Fruit fly (Drosophila melanogaster) whole organism, embryonic: ENCODE measurements around the gene CkIIalpha-i3.
A peak's percentile ranks its signal among the peaks of the same experiment; 100 is the strongest.

Source experiments
- Aef1 ChIP-seq: fragments of 200-800 bp; sonication (Bioruptor generic); IDR thresholded peaks from 3 replicates; pipeline ENCODE4 v1.3.6; 2022; ENCODE audit warnings: missing biosample characterization, missing genetic modification characterization
- C15 ChIP-seq: fragments of 200-800 bp; sonication (Bioruptor generic); IDR thresholded peaks from 3 replicates; pipeline ENCODE4 v1.3.6; 2022; ENCODE audit warnings: missing biosample characterization, missing genetic modification characterization
- CG10543 ChIP-seq: fragments of 200-800 bp; sonication (Bioruptor generic); optimal IDR thresholded peaks from 3 replicates; lab custom pipeline; 2017; ENCODE audit warnings: missing biosample characterization, mild to moderate bottlenecking, missing genetic modification characterization, moderate library complexity
- CG11456 ChIP-seq: fragments of 200-800 bp; sonication (Bioruptor generic); IDR thresholded peaks from 3 replicates; pipeline ENCODE4 v1.3.6; 2022; ENCODE audit warnings: missing biosample characterization, missing genetic modification characterization
- CG11696 ChIP-seq: fragments of 200-800 bp; sonication (Bioruptor generic); IDR thresholded peaks from 2 replicates; pipeline ENCODE4 v1.3.6; 2022; ENCODE audit warnings: missing biosample characterization, missing genetic modification characterization
- CG12769 ChIP-seq: fragments of 200-800 bp; sonication (Bioruptor generic); optimal IDR thresholded peaks from 2 replicates; lab custom pipeline; 2019; ENCODE audit warnings: missing biosample characterization, mild to moderate bottlenecking, missing genetic modification characterization, moderate library complexity
- CG13894 ChIP-seq: fragments of 200-800 bp; sonication (Bioruptor generic); optimal IDR thresholded peaks from 3 replicates; lab custom pipeline; 2018; ENCODE audit warnings: missing biosample characterization, mild to moderate bottlenecking, missing genetic modification characterization, moderate library complexity
- CG14050 ChIP-seq: fragments of 200-800 bp; sonication (Bioruptor generic); IDR thresholded peaks from 3 replicates; pipeline ENCODE4 v1.3.6; 2022; ENCODE audit warnings: missing biosample characterization, missing genetic modification characterization
- CG17385 ChIP-seq: fragments of 200-800 bp; sonication (Bioruptor generic); optimal IDR thresholded peaks from 3 replicates; lab custom pipeline; 2018; ENCODE audit warnings: missing biosample characterization, mild to moderate bottlenecking, missing genetic modification characterization
- CG17912 ChIP-seq: fragments of 200-800 bp; sonication (Bioruptor generic); optimal IDR thresholded peaks from 2 replicates; lab custom pipeline; 2018; ENCODE audit warnings: missing biosample characterization, mild to moderate bottlenecking, missing genetic modification characterization
- CG2120 ChIP-seq: fragments of 200-800 bp; sonication (Bioruptor generic); optimal IDR thresholded peaks from 3 replicates; lab custom pipeline; 2016; ENCODE audit warnings: missing biosample characterization, missing genetic modification characterization
- CG33213 ChIP-seq: fragments of 200-800 bp; sonication (Bioruptor generic); optimal IDR thresholded peaks from 3 replicates; lab custom pipeline; 2016; ENCODE audit warnings: missing biosample characterization, missing genetic modification characterization
- CG34376 ChIP-seq: fragments of 200-800 bp; sonication (Bioruptor generic); optimal IDR thresholded peaks from 2 replicates; lab custom pipeline; 2018; ENCODE audit warnings: missing biosample characterization, mild to moderate bottlenecking, missing genetic modification characterization
- CG3995 ChIP-seq: fragments of 200-800 bp; sonication (Bioruptor generic); optimal IDR thresholded peaks from 3 replicates; lab custom pipeline; 2016; ENCODE audit warnings: missing biosample characterization, missing genetic modification characterization
- CG4730 ChIP-seq: fragments of 200-800 bp; sonication (Bioruptor generic); IDR thresholded peaks from 2 replicates; pipeline ENCODE4 v1.3.6; 2022; ENCODE audit warnings: missing biosample characterization, missing genetic modification characterization
- CG6175 ChIP-seq: fragments of 200-800 bp; sonication (Bioruptor generic); IDR thresholded peaks from 3 replicates; pipeline ENCODE4 v1.3.6; 2022; ENCODE audit warnings: missing biosample characterization, missing genetic modification characterization
- CG6683 ChIP-seq: fragments of 200-800 bp; sonication (Bioruptor generic); optimal IDR thresholded peaks from 2 replicates; lab custom pipeline; 2017; ENCODE audit warnings: missing biosample characterization, mild to moderate bottlenecking, missing genetic modification characterization, missing genetic modification reagents
- CG8388 ChIP-seq: fragments of 200-800 bp; sonication (Bioruptor generic); optimal IDR thresholded peaks from 2 replicates; lab custom pipeline; 2019; ENCODE audit warnings: missing biosample characterization, mild to moderate bottlenecking, missing genetic modification characterization, moderate library complexity
- CG9932 ChIP-seq: fragments of 200-800 bp; sonication (Bioruptor generic); IDR thresholded peaks from 2 replicates; pipeline ENCODE4 v1.3.6; 2022; ENCODE audit warnings: missing biosample characterization, missing genetic modification characterization
- CTCF ChIP-seq: fragments of 200-800 bp; sonication (Bioruptor generic); optimal IDR thresholded peaks from 2 replicates; lab custom pipeline; 2017; ENCODE audit warnings: missing biosample characterization, mild to moderate bottlenecking, missing genetic modification characterization, moderate library complexity
- D19B ChIP-seq: fragments of 200-800 bp; sonication (Bioruptor generic); optimal IDR thresholded peaks from 2 replicates; lab custom pipeline; 2017; ENCODE audit warnings: missing biosample characterization, mild to moderate bottlenecking, missing genetic modification characterization
- Dip3 ChIP-seq: fragments of 200-800 bp; sonication (Bioruptor generic); optimal IDR thresholded peaks from 3 replicates; lab custom pipeline; 2016; ENCODE audit warnings: missing biosample characterization, missing genetic modification characterization
- Dll ChIP-seq: fragments of 200-800 bp; sonication (Bioruptor generic); IDR thresholded peaks from 4 replicates; pipeline ENCODE4 v1.3.6; 2022; ENCODE audit warnings: missing biosample characterization, missing genetic modification characterization; ENCODE audit not compliant: partially characterized antibody
- Doc2 ChIP-seq: fragments of 200-800 bp; sonication (Bioruptor generic); IDR thresholded peaks from 2 replicates; pipeline ENCODE4 v1.3.6; 2022; ENCODE audit warnings: missing biosample characterization, missing genetic modification characterization
- E2f2 ChIP-seq: fragments of 200-800 bp; sonication (Bioruptor generic); IDR thresholded peaks from 2 replicates; pipeline ENCODE4 v1.3.6; 2022; ENCODE audit warnings: missing biosample characterization, missing genetic modification characterization
- ERR ChIP-seq: fragments of 200-800 bp; sonication (Bioruptor generic); optimal IDR thresholded peaks from 2 replicates; lab custom pipeline; 2016; ENCODE audit warnings: missing biosample characterization, missing genetic modification characterization
- Ets65A ChIP-seq: fragments of 200-800 bp; sonication (Bioruptor generic); peaks from one replicate; lab custom pipeline; 2016; ENCODE audit warnings: missing biosample characterization, missing genetic modification characterization
- Hr78 ChIP-seq, 2 experiments: fragments of 200-800 bp in 1 of 2; fragments of >200 bp in 1 of 2; sonication (Bioruptor generic) in 1 of 2; optimal IDR thresholded peaks; 2 replicates each; lab custom pipeline; 2017 to 2019; ENCODE audit warnings: missing biosample characterization in 2 of 2, missing genetic modification characterization in 2 of 2, mild to moderate bottlenecking in 1 of 2, moderate library complexity in 1 of 2
- Jarid2 ChIP-seq: fragments of 200-800 bp; sonication (Bioruptor generic); optimal IDR thresholded peaks from 3 replicates; lab custom pipeline; 2017; ENCODE audit warnings: mild to moderate bottlenecking, missing biosample characterization, missing genetic modification reagents, missing genetic modification characterization
- MESR4 ChIP-seq: fragments of 200-800 bp; sonication (Bioruptor generic); optimal IDR thresholded peaks from 2 replicates; lab custom pipeline; 2018; ENCODE audit warnings: missing biosample characterization, mild to moderate bottlenecking, missing genetic modification characterization, moderate library complexity
- Mad ChIP-seq: fragments of 200-800 bp; sonication (Bioruptor generic); optimal IDR thresholded peaks from 2 replicates; lab custom pipeline; 2016; ENCODE audit warnings: missing biosample characterization, missing genetic modification characterization
- Max ChIP-seq: fragments of 200-800 bp; sonication (Bioruptor generic); optimal IDR thresholded peaks from 2 replicates; lab custom pipeline; 2016; ENCODE audit warnings: missing biosample characterization, mild to moderate bottlenecking, missing genetic modification characterization
- Med ChIP-seq: fragments of 200-800 bp; sonication (Bioruptor generic); peaks from one replicate; lab custom pipeline; 2016; ENCODE audit warnings: missing biosample characterization, missing genetic modification characterization, mild to moderate bottlenecking, inconsistent platforms, moderate library complexity
- Pdp1 ChIP-seq, 2 experiments: fragments of 200-800 bp; sonication (Bioruptor generic); optimal IDR thresholded peaks; 3 replicates each; lab custom pipeline; 2016; ENCODE audit warnings: missing biosample characterization in 2 of 2, missing genetic modification characterization in 2 of 2, mild to moderate bottlenecking in 1 of 2, moderate library complexity in 1 of 2
- Rx ChIP-seq: fragments of 200-800 bp; sonication (Bioruptor generic); IDR thresholded peaks from 2 replicates; pipeline ENCODE4 v1.3.6; 2022; ENCODE audit warnings: missing biosample characterization, missing genetic modification characterization
- Usf ChIP-seq: fragments of 200-800 bp; sonication (Bioruptor generic); optimal IDR thresholded peaks from 2 replicates; lab custom pipeline; 2017; ENCODE audit warnings: missing genotype, missing biosample characterization, missing genetic modification characterization
- abd-A ChIP-seq: fragments of 200-800 bp; sonication (Bioruptor generic); optimal IDR thresholded peaks from 3 replicates; lab custom pipeline; 2019; ENCODE audit warnings: missing biosample characterization, mild to moderate bottlenecking, missing genetic modification characterization, moderate library complexity
- ac ChIP-seq: fragments of 200-800 bp; sonication (Bioruptor generic); optimal IDR thresholded peaks from 3 replicates; lab custom pipeline; 2017; ENCODE audit warnings: missing biosample characterization, mild to moderate bottlenecking, missing genetic modification characterization
- chm ChIP-seq: fragments of 200-800 bp; sonication (Bioruptor generic); IDR thresholded peaks from 2 replicates; pipeline ENCODE4 v1.3.6; 2022; ENCODE audit warnings: missing biosample characterization, missing genetic modification characterization
- disco-r ChIP-seq: fragments of 200-800 bp; sonication (Bioruptor generic); optimal IDR thresholded peaks from 2 replicates; lab custom pipeline; 2016; ENCODE audit warnings: missing biosample characterization, missing genetic modification characterization
- dm ChIP-seq: fragments of 200-800 bp; sonication (Bioruptor generic); optimal IDR thresholded peaks from 3 replicates; lab custom pipeline; 2016; ENCODE audit warnings: missing biosample characterization, missing genetic modification characterization
- gfzf ChIP-seq: fragments of 200-800 bp; sonication (Bioruptor generic); optimal IDR thresholded peaks from 2 replicates; lab custom pipeline; 2016; ENCODE audit warnings: missing biosample characterization, mild to moderate bottlenecking, missing genetic modification characterization, moderate library complexity
- grn ChIP-seq: fragments of 200-800 bp; sonication (Bioruptor generic); optimal IDR thresholded peaks from 3 replicates; lab custom pipeline; 2017; ENCODE audit warnings: missing biosample characterization, missing genetic modification characterization
- ind ChIP-seq: fragments of 200-800 bp; sonication (Bioruptor generic); optimal IDR thresholded peaks from 3 replicates; lab custom pipeline; 2016; ENCODE audit warnings: missing biosample characterization, missing genetic modification characterization
- nom ChIP-seq: fragments of 200-800 bp; sonication (Bioruptor generic); optimal IDR thresholded peaks from 2 replicates; lab custom pipeline; 2017; ENCODE audit warnings: missing biosample characterization, missing genetic modification characterization, mild to moderate bottlenecking, moderate library complexity, missing genetic modification reagents
- prd ChIP-seq, 3 experiments: fragments of >200 bp in 2 of 3; fragments of 200-800 bp in 1 of 3; sonication (Bioruptor generic) in 1 of 3; optimal IDR thresholded peaks in 2 of 3; IDR thresholded peaks in 1 of 3; 2 replicates in 2 of 3; 3 replicates in 1 of 3; pipeline versions ENCODE4 v1.3.6 to Lab custom; 2017 to 2022; ENCODE audit warnings: missing biosample characterization in 1 of 3, missing genetic modification characterization in 1 of 3
- schlank ChIP-seq: fragments of 200-800 bp; sonication (Bioruptor generic); optimal IDR thresholded peaks from 2 replicates; lab custom pipeline; 2018; ENCODE audit warnings: missing biosample characterization, mild to moderate bottlenecking, missing genetic modification characterization
- slp2 ChIP-seq: fragments of 200-800 bp; sonication (Bioruptor generic); optimal IDR thresholded peaks from 2 replicates; lab custom pipeline; 2016; ENCODE audit warnings: missing biosample characterization, missing genetic modification characterization
- ttk ChIP-seq: fragments of 200-800 bp; sonication (Bioruptor generic); IDR thresholded peaks from 2 replicates; pipeline ENCODE4 v2.1.2; 2022; ENCODE audit warnings: missing biosample characterization, missing genetic modification characterization

CkIIalpha-i3 gene

DNA sequence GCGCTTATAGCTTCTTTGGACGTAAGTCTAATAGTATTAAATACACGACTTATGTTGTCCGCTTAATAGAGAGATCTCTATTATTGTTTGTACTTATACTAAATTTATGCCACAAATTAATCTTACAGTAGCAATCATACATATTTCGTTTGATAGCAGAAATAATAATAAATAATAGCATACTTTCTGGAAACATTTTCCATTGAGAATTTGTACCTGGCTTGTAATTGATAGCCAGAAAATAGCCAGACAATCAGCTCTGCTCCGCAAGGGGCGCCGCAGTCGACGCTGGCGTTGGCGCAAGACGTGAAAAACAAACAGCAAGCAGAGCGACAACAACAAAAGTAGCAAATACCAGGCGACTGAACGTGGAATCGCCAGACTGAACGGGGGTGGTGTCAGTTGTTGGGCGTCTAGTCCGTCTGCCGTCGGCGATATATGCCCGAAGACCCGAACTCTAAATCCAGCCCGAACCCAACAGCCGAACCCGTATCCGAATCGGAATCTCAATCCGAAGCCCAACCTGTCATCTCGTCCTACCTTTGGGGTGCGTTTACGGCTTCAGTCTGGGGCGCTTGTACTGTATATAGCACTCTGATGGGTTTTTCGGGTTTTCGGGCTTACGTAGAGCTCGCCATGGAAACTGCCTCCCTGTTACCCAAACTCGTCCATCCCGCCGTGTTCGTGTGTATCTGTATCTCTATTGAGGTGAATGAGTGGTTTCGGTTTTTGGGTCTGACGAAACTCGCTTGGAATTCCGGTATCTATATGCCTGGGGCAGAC is 10.8 kb downstream of the CkIIalpha-i3 start (continued):
- TF ChIP-seq schlank (tag; lab: Kevin White, UChicago) (peak; percentile 5), gfzf (GFP tag; lab: Kevin White, UChicago) (no peak), Jarid2 (GFP tag; lab: Kevin White, UChicago) (no peak), C15 (GFP tag; lab: Robert Waterston, UW) (no peak), CG8388 (GFP tag; lab: Kevin White, UChicago) (peak; percentile 43), CG6175 (no peak), CG6683 (GFP tag; lab: Kevin White, UChicago) (no peak), ttk (GFP tag; lab: Robert Waterston, UW) (peak; percentile 36; the same call in 1 of the 2 replicates), CG11696 (GFP tag; lab: Robert Waterston, UW) (no peak), Hr78 (GFP tag; optimal IDR thresholded peaks at IDR 0.05; lab: Kevin White, UChicago) (no peak), prd (optimal IDR thresholded peaks at IDR 0.05; lab: Kevin White, UChicago) (no peak), prd (GFP tag; IDR thresholded peaks at IDR 0.05; lab: Robert Waterston, UW) (0 out of 3 replicates have a peak, but pooled peaks have one; percentile 34), grn (GFP tag; lab: Kevin White, UChicago) (no peak), CG33213 (GFP tag; lab: Kevin White, UChicago) (no peak), MESR4 (no peak), Mad (GFP tag; lab: Kevin White, UChicago) (peak; percentile 38), disco-r (no peak), abd-A (tag; lab: Kevin White, UChicago) (no peak), CG9932 (GFP tag; lab: Robert Waterston, UW) (no peak; the same call in 1 of the 2 replicates), chm (GFP tag; lab: Robert Waterston, UW) (peak; percentile 22; the same call in 1 of the 2 replicates), CG14050 (GFP tag; lab: Robert Waterston, UW) (0 out of 3 replicates have a peak, but pooled peaks have one; percentile 8), Usf (GFP tag; lab: Kevin White, UChicago) (peak; percentile 42), CG17912 (GFP tag; lab: Kevin White, UChicago) (no peak), Ets65A (GFP tag; lab: Kevin White, UChicago) (no peak), ac (GFP tag; lab: Kevin White, UChicago) (no peak), nom (GFP tag; lab: Kevin White, UChicago) (no peak), Doc2 (GFP tag; lab: Robert Waterston, UW) (no peak), CG17385 (peak; percentile 35), Rx (GFP tag; lab: Robert Waterston, UW) (no peak), Pdp1 (GFP tag; optimal IDR thresholded peaks at IDR 0.05; lab: Kevin White, UChicago) (peak in 1 of 2 experiments; percentile 11), Med (GFP tag; lab: Kevin White, UChicago) (peak; percentile 81), CG34376 (GFP tag; lab: Kevin White, UChicago) (no peak), dm (no peak), CG13894 (tag; lab: Kevin White, UChicago) (peak; percentile 100), CG3995 (GFP tag; lab: Kevin White, UChicago) (no peak), CTCF (GFP tag; lab: Kevin White, UChicago) (no peak), slp2 (GFP tag; lab: Kevin White, UChicago) (no peak), D19B (peak; percentile 1), Dll (GFP tag; lab: Robert Waterston, UW) (peak; percentile 14; the same call in 1 of the 4 replicates), ERR (GFP tag; lab: Kevin White, UChicago) (no peak), CG10543 (GFP tag; lab: Kevin White, UChicago) (no peak), CG12769 (tag; lab: Kevin White, UChicago) (peak; percentile 80), Aef1 (GFP tag; lab: Robert Waterston, UW) (no peak), Dip3 (GFP tag; lab: Kevin White, UChicago) (no peak), Max (GFP tag; lab: Kevin White, UChicago) (peak; percentile 28), CG2120 (peak; percentile 63), CG11456 (GFP tag; lab: Robert Waterston, UW) (no peak), E2f2 (GFP tag; lab: Robert Waterston, UW) (no peak), CG4730 (no peak), ind (GFP tag; lab: Kevin White, UChicago) (peak; percentile 5)
